Worm (Caenorhabditis elegans): Measurements from ENCODE around the gene R01E6.7.

DNA sequence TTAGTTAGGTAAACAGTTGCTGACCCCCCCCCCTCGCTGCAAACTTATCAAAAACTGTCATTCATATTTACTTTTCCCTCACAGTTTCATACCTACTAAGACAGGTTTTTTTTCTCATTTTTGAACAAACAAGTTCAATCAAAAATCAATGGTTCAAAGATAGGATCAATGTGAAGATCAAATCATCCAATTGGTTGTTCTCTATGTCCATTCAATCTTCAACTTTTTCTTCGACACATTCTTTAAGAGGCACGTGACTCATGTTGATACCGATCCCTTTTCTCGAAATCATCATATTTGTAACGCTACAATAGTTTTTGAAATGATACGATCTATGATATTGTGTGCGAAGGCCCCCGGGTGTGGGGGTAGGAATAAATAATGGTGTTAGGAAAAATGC is 30.1 kb downstream of the R01E6.7 start:
- no peak for TF ChIP-seq tra-4 (tag; optimal IDR thresholded peaks at IDR 0.05)
- no peak for TF ChIP-seq ets-7 (tag; optimal IDR thresholded peaks at IDR 0.05)
- no peak for TF ChIP-seq tbx-11 (GFP tag; IDR thresholded peaks at IDR 0.05)
- TF ChIP-seq pes-1 (GFP tag; IDR thresholded peaks at IDR 0.05) = no peak

All from whole organism, early embryonic.